Worm (Caenorhabditis elegans) whole organism, late embryonic: ENCODE results near the gene C53A3.3.

Experiments used
- C38D4.7 ChIP-seq: fragments of 200-800 bp; sonication (Bioruptor generic); optimal IDR thresholded peaks from 2 replicates; lab custom pipeline; 2018; ENCODE audit warnings: mild to moderate bottlenecking, missing genetic modification characterization, moderate library complexity, missing compliant biosample characterization
- T23F11.4 ChIP-seq: fragments of 200-800 bp; sonication (Bioruptor generic); optimal IDR thresholded peaks from 2 replicates; lab custom pipeline; 2018; ENCODE audit warnings: mild to moderate bottlenecking, missing genetic modification characterization, missing compliant biosample characterization
- ahr-1 ChIP-seq: sonication (generic microtip); optimal IDR thresholded peaks from 2 replicates; lab custom pipeline; 2016; ENCODE audit warnings: missing genetic modification characterization, missing compliant biosample characterization
- ceh-18 ChIP-seq: sonication (generic microtip); optimal IDR thresholded peaks from 2 replicates; lab custom pipeline; 2016; ENCODE audit warnings: missing genetic modification characterization, missing compliant biosample characterization
- ceh-2 ChIP-seq: sonication (generic microtip); optimal IDR thresholded peaks from 2 replicates; lab custom pipeline; 2016; ENCODE audit warnings: missing genotype, missing genetic modification characterization, missing compliant biosample characterization
- ceh-24 ChIP-seq: sonication (generic microtip); optimal IDR thresholded peaks from 2 replicates; lab custom pipeline; 2016; ENCODE audit warnings: mild to moderate bottlenecking, missing genetic modification characterization, missing compliant biosample characterization
- ceh-31 ChIP-seq: sonication (generic microtip); optimal IDR thresholded peaks from 2 replicates; lab custom pipeline; 2016; ENCODE audit warnings: missing genetic modification characterization, missing compliant biosample characterization
- ceh-34 ChIP-seq: sonication (generic microtip); optimal IDR thresholded peaks from 2 replicates; lab custom pipeline; 2016; ENCODE audit warnings: mild to moderate bottlenecking, missing genetic modification characterization, missing compliant biosample characterization
- ceh-45 ChIP-seq: fragments of 200-800 bp; sonication (Bioruptor generic); IDR thresholded peaks from 2 replicates; pipeline ENCODE4 v1.3.6; 2022; ENCODE audit warnings: missing genetic modification reagents, missing genetic modification characterization, missing compliant biosample characterization
- ceh-48 ChIP-seq: sonication (generic microtip); optimal IDR thresholded peaks from 2 replicates; lab custom pipeline; 2016; ENCODE audit warnings: missing genetic modification characterization, inconsistent platforms, missing compliant biosample characterization
- ceh-6 ChIP-seq: fragments of 200-800 bp; sonication (Bioruptor generic); optimal IDR thresholded peaks from 2 replicates; lab custom pipeline; 2018; ENCODE audit warnings: mild to moderate bottlenecking, missing genetic modification characterization, missing compliant biosample characterization
- elt-2 ChIP-seq: sonication (generic microtip); optimal IDR thresholded peaks from 2 replicates; lab custom pipeline; 2016; ENCODE audit warnings: missing genetic modification reagents, missing genetic modification characterization, missing compliant biosample characterization
- ets-4 ChIP-seq: sonication (generic microtip); optimal IDR thresholded peaks from 2 replicates; lab custom pipeline; 2016; ENCODE audit warnings: missing genetic modification characterization, missing compliant biosample characterization
- eyg-1 ChIP-seq: sonication (generic microtip); optimal IDR thresholded peaks from 2 replicates; lab custom pipeline; 2016; ENCODE audit warnings: missing genotype, missing genetic modification characterization, missing compliant biosample characterization
- fax-1 ChIP-seq: sonication (generic microtip); optimal IDR thresholded peaks from 2 replicates; lab custom pipeline; 2016; ENCODE audit warnings: missing genotype, missing genetic modification characterization, missing compliant biosample characterization
- fkh-6 ChIP-seq: sonication (generic microtip); optimal IDR thresholded peaks from 2 replicates; lab custom pipeline; 2016; ENCODE audit warnings: missing genetic modification characterization, missing compliant biosample characterization
- gmeb-2 ChIP-seq: sonication (generic microtip); optimal IDR thresholded peaks from 2 replicates; lab custom pipeline; 2016; ENCODE audit warnings: missing genetic modification characterization, inconsistent platforms, missing compliant biosample characterization
- hlh-13 ChIP-seq: fragments of 200-800 bp; sonication (Bioruptor generic); optimal IDR thresholded peaks from 2 replicates; lab custom pipeline; 2018; ENCODE audit warnings: mild to moderate bottlenecking, missing genetic modification characterization, missing compliant biosample characterization
- hlh-15 ChIP-seq: sonication (generic microtip); optimal IDR thresholded peaks from 2 replicates; lab custom pipeline; 2016; ENCODE audit warnings: missing genetic modification characterization, missing compliant biosample characterization
- hlh-6 ChIP-seq: sonication (generic microtip); optimal IDR thresholded peaks from 2 replicates; lab custom pipeline; 2016; ENCODE audit warnings: missing genotype, missing genetic modification characterization, missing compliant biosample characterization
- lim-6 ChIP-seq: sonication (generic microtip); optimal IDR thresholded peaks from 2 replicates; lab custom pipeline; 2016; ENCODE audit warnings: missing genetic modification characterization, missing compliant biosample characterization
- nhr-11 ChIP-seq: fragments of 150-350 bp; optimal IDR thresholded peaks from 2 replicates; lab custom pipeline; 2014; ENCODE audit warnings: missing biosample characterization, missing genetic modification characterization
- npax-4 ChIP-seq: sonication (generic microtip); optimal IDR thresholded peaks from 2 replicates; lab custom pipeline; 2016; ENCODE audit warnings: missing genetic modification characterization, missing compliant biosample characterization
- odd-2 ChIP-seq: sonication (generic microtip); optimal IDR thresholded peaks from 2 replicates; lab custom pipeline; 2017; ENCODE audit warnings: antibody characterized with exemption, mild to moderate bottlenecking, missing genetic modification characterization, missing compliant biosample characterization
- pqm-1 ChIP-seq: sonication (generic microtip); optimal IDR thresholded peaks from 2 replicates; lab custom pipeline; 2016; ENCODE audit warnings: missing genetic modification characterization, missing compliant biosample characterization
- ref-2 ChIP-seq: sonication (generic microtip); optimal IDR thresholded peaks from 2 replicates; lab custom pipeline; 2016; ENCODE audit warnings: missing genetic modification characterization, missing compliant biosample characterization
- sox-2 ChIP-seq: fragments of 200-800 bp; sonication (Bioruptor generic); IDR thresholded peaks from 2 replicates; pipeline ENCODE4 v1.3.6; 2022; ENCODE audit warnings: missing genetic modification reagents, missing genetic modification characterization, missing compliant biosample characterization
- syd-9 ChIP-seq: sonication (generic microtip); optimal IDR thresholded peaks from 2 replicates; lab custom pipeline; 2016; ENCODE audit warnings: mild to moderate bottlenecking, missing genetic modification characterization, moderate library complexity, missing compliant biosample characterization
- tbx-2 ChIP-seq: sonication (generic microtip); optimal IDR thresholded peaks from 2 replicates; lab custom pipeline; 2016; ENCODE audit warnings: missing genetic modification characterization, missing compliant biosample characterization
- ttx-3 ChIP-seq: sonication (generic microtip); optimal IDR thresholded peaks from 2 replicates; lab custom pipeline; 2016; ENCODE audit warnings: missing genetic modification reagents, missing genetic modification characterization, missing compliant biosample characterization
- unc-3 ChIP-seq, 2 experiments: fragments of 200-800 bp in 1 of 2; sonication (Bioruptor generic) in 1 of 2; sonication (generic microtip) in 1 of 2; conservative IDR thresholded peaks in 1 of 2; optimal IDR thresholded peaks in 1 of 2; 2 replicates each; pipeline versions ENCODE4 v1.3.6 to Lab custom; 2016 to 2022; ENCODE audit warnings: missing compliant biosample characterization in 2 of 2, missing genetic modification characterization in 2 of 2, missing genetic modification reagents in 1 of 2
- unc-55 ChIP-seq: sonication (generic microtip); optimal IDR thresholded peaks from 2 replicates; lab custom pipeline; 2017; ENCODE audit warnings: missing biosample characterization, missing genetic modification reagents, missing genetic modification characterization

C53A3.3 gene

ce11 chrV:5753432-5753831, 2.9 kb upstream of the C53A3.3 start, which contains the start of gene pgph-1:
pgph-1 (minus strand) TSS chrV:5753532.
- no peak for TF ChIP-seq nhr-11 (tag; lab: Kevin White, UChicago)
- TF ChIP-seq syd-9 = no peak
- TF ChIP-seq ceh-48 = no peak
- no peak for TF ChIP-seq ceh-34 (tag; lab: Kevin White, UChicago)
- no peak for TF ChIP-seq ets-4 (tag; lab: Kevin White, UChicago)
- TF ChIP-seq ref-2 (tag; lab: Kevin White, UChicago) = no peak
- TF ChIP-seq ceh-45 (GFP tag; lab: Robert Waterston, UW) = no peak

- peak; percentile 15 for TF ChIP-seq ceh-31 (tag; lab: Kevin White, UChicago)
Measured at ce11 chrV:5755203-5755693, 1.0 kb upstream of the C53A3.3 start, which contains the start of gene K09H11.11. K09H11.11 (minus strand) TSS chrV:5755253.

- TF ChIP-seq fkh-6 (tag; lab: Kevin White, UChicago) (no peak), hlh-15 (tag; lab: Kevin White, UChicago) (no peak), unc-3 (GFP tag; conservative IDR thresholded peaks at IDR 0.05; lab: Robert Waterston, UW) (no peak), unc-3 (tag; optimal IDR thresholded peaks at IDR 0.05; lab: Kevin White, UChicago) (no peak), ceh-2 (tag; lab: Kevin White, UChicago) (no peak), odd-2 (tag; lab: Kevin White, UChicago) (no peak), pqm-1 (tag; lab: Kevin White, UChicago) (no peak), lim-6 (tag; lab: Kevin White, UChicago) (no peak), ttx-3 (tag; lab: Kevin White, UChicago) (no peak), gmeb-2 (no peak)
Measured at ce11 chrV:5758780-5759179, 2.5 kb downstream of the C53A3.3 start, which contains the start of gene C53A3.4. C53A3.4 (minus strand) TSS chrV:5758880.

ce11 chrV:5760132-5760531, 3.8 kb downstream of the C53A3.3 start, which contains the start of gene C53A3.1:
C53A3.1 (minus strand) TSS chrV:5760232.
- no peak for TF ChIP-seq fkh-6 (tag; lab: Kevin White, UChicago)
- TF ChIP-seq ceh-18 (tag; lab: Kevin White, UChicago) = no peak
- TF ChIP-seq syd-9 = no peak
- no peak for TF ChIP-seq C38D4.7 (GFP tag; lab: Kevin White, UChicago)
- TF ChIP-seq sox-2 (GFP tag; lab: Robert Waterston, UW) = no peak
- TF ChIP-seq ahr-1 (tag; lab: Kevin White, UChicago) = no peak
- no peak for TF ChIP-seq lim-6 (tag; lab: Kevin White, UChicago)
- TF ChIP-seq unc-3 (GFP tag; conservative IDR thresholded peaks at IDR 0.05; lab: Robert Waterston, UW) = no peak
- no peak for TF ChIP-seq unc-3 (tag; optimal IDR thresholded peaks at IDR 0.05; lab: Kevin White, UChicago)
- TF ChIP-seq ttx-3 (tag; lab: Kevin White, UChicago) = no peak
- no peak for TF ChIP-seq hlh-6 (tag; lab: Kevin White, UChicago)
- no peak for TF ChIP-seq hlh-13
- TF ChIP-seq T23F11.4 (GFP tag; lab: Kevin White, UChicago) = no peak
- no peak for TF ChIP-seq ref-2 (tag; lab: Kevin White, UChicago)
- TF ChIP-seq ceh-6 (GFP tag; lab: Kevin White, UChicago) = no peak
- TF ChIP-seq tbx-2 = no peak
- no peak for TF ChIP-seq unc-55
- TF ChIP-seq npax-4 (tag; lab: Kevin White, UChicago) = no peak
- TF ChIP-seq ceh-24 (tag; lab: Kevin White, UChicago) = no peak
- no peak for TF ChIP-seq hlh-15 (tag; lab: Kevin White, UChicago)
- no peak for TF ChIP-seq eyg-1 (tag; lab: Kevin White, UChicago)

ce11 chrV:5763787-5764186, 7.5 kb downstream of the C53A3.3 start, which contains the start of gene pgph-3:
pgph-3 (minus strand) TSS chrV:5763846.
- no peak for TF ChIP-seq lim-6 (tag; lab: Kevin White, UChicago)
- TF ChIP-seq elt-2 (tag; lab: Kevin White, UChicago) = peak; percentile 52
- TF ChIP-seq sox-2 (GFP tag; lab: Robert Waterston, UW) = no peak
- no peak for TF ChIP-seq fax-1 (tag; lab: Kevin White, UChicago)
